Worm (Caenorhabditis elegans) whole organism, L4 larva: ENCODE results near the gene R10E4.11.

ENCODE experiments used
- Y48G9A.11 ChIP-seq: fragments of 200-800 bp; sonication (Bioruptor generic); IDR thresholded peaks from 2 replicates; pipeline ENCODE4 v1.3.6; 2022; ENCODE audit warnings: missing genetic modification reagents, missing genetic modification characterization, missing compliant biosample characterization
- aly-2 ChIP-seq: sonication (generic microtip); optimal IDR thresholded peaks from 2 replicates; lab custom pipeline; 2018; ENCODE audit warnings: missing biosample characterization, missing genetic modification characterization
- daf-12 ChIP-seq: fragments of 150-350 bp; optimal IDR thresholded peaks from 2 replicates; lab custom pipeline; 2014; ENCODE audit warnings: missing biosample characterization, missing genetic modification reagents, missing genetic modification characterization
- fkh-10 ChIP-seq: fragments of 150-350 bp; optimal IDR thresholded peaks from 2 replicates; lab custom pipeline; 2014; ENCODE audit warnings: missing biosample characterization, missing genetic modification reagents, missing genetic modification characterization
- lsy-2 ChIP-seq, 2 experiments: fragments of 150-350 bp in 1 of 2; sonication (generic microtip) in 1 of 2; optimal IDR thresholded peaks; 2 replicates each; lab custom pipeline; 2014 to 2017; ENCODE audit warnings: missing biosample characterization in 2 of 2, missing genetic modification characterization in 2 of 2
- mep-1 ChIP-seq: fragments of 150-350 bp; sonication (generic microtip); optimal IDR thresholded peaks from 3 replicates; lab custom pipeline; 2014; ENCODE audit warnings: missing biosample characterization, missing genetic modification characterization
- nhr-237 ChIP-seq: sonication (generic microtip); optimal IDR thresholded peaks from 2 replicates; lab custom pipeline; 2017; ENCODE audit warnings: missing biosample characterization, missing genetic modification characterization
- nhr-25 ChIP-seq: sonication (generic microtip); optimal IDR thresholded peaks from 2 replicates; lab custom pipeline; 2017; ENCODE audit warnings: missing genetic modification characterization, mild to moderate bottlenecking, missing compliant biosample characterization, antibody characterized with exemption, moderate library complexity, borderline replicate concordance; ENCODE audit not compliant: insufficient read depth
- nhr-76 ChIP-seq: fragments of 150-350 bp; optimal IDR thresholded peaks from 2 replicates; lab custom pipeline; 2014; ENCODE audit warnings: missing biosample characterization, missing genetic modification characterization
- spr-1 ChIP-seq: sonication (generic microtip); optimal IDR thresholded peaks from 2 replicates; lab custom pipeline; 2016; ENCODE audit warnings: mild to moderate bottlenecking, missing genetic modification characterization, missing compliant biosample characterization
- ztf-11 ChIP-seq: fragments of 150-350 bp; optimal IDR thresholded peaks from 2 replicates; lab custom pipeline; 2014; ENCODE audit warnings: missing biosample characterization, missing genetic modification characterization

- no peak for TF ChIP-seq aly-2 (tag; lab: Kevin White, UChicago)
- TF ChIP-seq ztf-11 (tag; lab: Kevin White, UChicago): no peak
- TF ChIP-seq nhr-76 (tag; lab: Kevin White, UChicago): no peak
- TF ChIP-seq fkh-10 (GFP tag; lab: Kevin White, UChicago): peak; percentile 6
- peak; percentile 17 to 35 for TF ChIP-seq lsy-2 (tag; optimal IDR thresholded peaks at IDR 0.05; lab: Kevin White, UChicago)
- no peak for TF ChIP-seq mep-1 (tag; lab: Kevin White, UChicago)
- TF ChIP-seq nhr-25 (tag; lab: Kevin White, UChicago): no peak
- no peak for TF ChIP-seq spr-1 (tag; lab: Kevin White, UChicago)
- no peak for TF ChIP-seq daf-12 (tag; lab: Kevin White, UChicago)
- no peak for TF ChIP-seq Y48G9A.11 (GFP tag; lab: Robert Waterston, UW)
- TF ChIP-seq nhr-237 (tag; lab: Kevin White, UChicago): no peak
Observed at ce11 chrIII:4335614-4336013, 34.8 kb upstream of the R10E4.11 start.
